Fruit fly (Drosophila melanogaster): ENCODE data around the gene CG14456.

DNA sequence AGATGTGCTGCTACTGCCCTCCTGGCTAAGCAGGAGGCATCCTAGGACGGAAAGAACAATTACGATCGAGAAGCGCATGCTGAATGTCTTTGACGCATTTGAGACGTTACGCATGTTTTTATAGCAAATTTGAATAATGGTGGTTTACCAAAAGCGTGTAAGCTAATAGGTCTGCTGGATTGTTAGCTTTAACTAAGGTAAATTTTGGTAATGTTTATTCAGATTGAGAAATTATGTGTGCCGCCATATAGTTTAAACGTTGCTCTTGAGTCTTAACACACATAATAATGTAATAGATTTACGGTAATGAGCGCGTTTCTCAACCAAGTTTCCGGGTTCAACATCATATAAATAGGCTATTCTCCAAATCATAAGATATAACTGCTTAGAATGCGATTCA lies 6.7 kb downstream of the CG14456 start, which contains the start of the genes CG12546 and CG14453:
- TF ChIP-seq wor (GFP tag; IDR thresholded peaks at IDR 0.05) (no peak), disco-r (GFP tag; optimal IDR thresholded peaks at IDR 0.05) (no peak), onecut (GFP tag; IDR thresholded peaks at IDR 0.05) (no peak), Blimp-1 (GFP tag; optimal IDR thresholded peaks at IDR 0.05) (no peak), CG7357 (GFP tag; IDR thresholded peaks at IDR 0.05) (no peak), z (GFP tag; IDR thresholded peaks at IDR 0.05) (no peak), CG11093 (GFP tag; IDR thresholded peaks at IDR 0.05) (no peak), shn (GFP tag; optimal IDR thresholded peaks at IDR 0.05) (no peak), CG15073 (GFP tag; optimal IDR thresholded peaks at IDR 0.05) (no peak)
